Fruit fly (Drosophila melanogaster) ovary, adult (tissue): ENCODE data around the gene CG8500.

Experiments
- CG17801 ChIP-seq: fragments of 200-800 bp; optimal IDR thresholded peaks from 2 replicates; lab custom pipeline; 2019; ENCODE audit warnings: missing biosample characterization, mild to moderate bottlenecking, missing genetic modification characterization, moderate library complexity; ENCODE audit not compliant: partially characterized antibody

Gene CG8500

DNA sequence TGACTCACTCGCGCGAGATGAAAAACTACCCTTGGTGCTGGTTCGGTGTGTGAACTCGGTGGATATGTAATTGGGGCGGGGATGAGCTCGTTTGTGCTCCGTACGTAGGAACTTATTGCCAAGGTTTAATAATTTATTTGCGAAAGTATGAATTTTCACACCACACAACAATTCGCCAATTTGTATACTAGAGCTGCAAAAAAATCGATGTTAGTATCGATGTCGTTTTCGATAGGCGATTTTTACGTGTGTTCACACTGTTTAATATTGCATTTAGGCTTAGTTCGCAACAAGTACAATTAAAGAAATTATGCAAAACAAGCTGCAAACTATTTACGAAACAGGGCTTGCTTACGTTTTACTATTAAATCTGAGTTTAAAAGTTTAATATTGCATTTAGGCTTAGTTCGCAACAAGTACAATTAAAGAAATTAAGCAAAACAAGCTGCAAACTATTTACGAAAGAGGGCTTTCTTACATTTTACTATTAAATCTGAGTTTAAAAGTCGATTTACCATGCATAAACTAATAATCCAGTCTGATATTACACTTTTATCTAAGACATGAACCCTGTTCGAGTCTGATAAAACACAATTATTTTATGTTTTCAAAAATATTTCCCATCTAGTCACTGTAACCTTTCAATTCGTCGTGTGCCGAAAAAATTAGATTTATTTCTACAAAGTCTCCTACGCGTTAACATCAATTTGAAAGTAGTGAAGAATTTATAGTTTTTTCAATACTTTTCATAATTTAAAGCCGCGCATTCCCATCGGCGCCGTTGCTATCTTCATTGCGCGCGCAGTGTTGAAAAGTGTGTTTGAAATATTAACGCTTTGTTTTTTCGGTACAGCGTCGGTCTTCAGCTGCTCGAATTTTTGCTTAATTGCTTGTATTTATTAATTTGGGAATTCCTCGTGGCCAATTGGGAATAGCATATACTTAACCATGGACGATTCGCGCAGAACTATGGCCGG is 21.2 kb upstream of the CG8500 start, which contains the start of the genes Snap24 and CG8478:
TSS of gene Snap24 (minus strand) at position 196 of the 977 bp plus-strand sequence.
TSS of gene CG8478 (plus strand) at position 696 of the 977 bp plus-strand sequence.
- no peak for TF ChIP-seq CG17801 (GFP tag; lab: Kevin White, UChicago)

DNA sequence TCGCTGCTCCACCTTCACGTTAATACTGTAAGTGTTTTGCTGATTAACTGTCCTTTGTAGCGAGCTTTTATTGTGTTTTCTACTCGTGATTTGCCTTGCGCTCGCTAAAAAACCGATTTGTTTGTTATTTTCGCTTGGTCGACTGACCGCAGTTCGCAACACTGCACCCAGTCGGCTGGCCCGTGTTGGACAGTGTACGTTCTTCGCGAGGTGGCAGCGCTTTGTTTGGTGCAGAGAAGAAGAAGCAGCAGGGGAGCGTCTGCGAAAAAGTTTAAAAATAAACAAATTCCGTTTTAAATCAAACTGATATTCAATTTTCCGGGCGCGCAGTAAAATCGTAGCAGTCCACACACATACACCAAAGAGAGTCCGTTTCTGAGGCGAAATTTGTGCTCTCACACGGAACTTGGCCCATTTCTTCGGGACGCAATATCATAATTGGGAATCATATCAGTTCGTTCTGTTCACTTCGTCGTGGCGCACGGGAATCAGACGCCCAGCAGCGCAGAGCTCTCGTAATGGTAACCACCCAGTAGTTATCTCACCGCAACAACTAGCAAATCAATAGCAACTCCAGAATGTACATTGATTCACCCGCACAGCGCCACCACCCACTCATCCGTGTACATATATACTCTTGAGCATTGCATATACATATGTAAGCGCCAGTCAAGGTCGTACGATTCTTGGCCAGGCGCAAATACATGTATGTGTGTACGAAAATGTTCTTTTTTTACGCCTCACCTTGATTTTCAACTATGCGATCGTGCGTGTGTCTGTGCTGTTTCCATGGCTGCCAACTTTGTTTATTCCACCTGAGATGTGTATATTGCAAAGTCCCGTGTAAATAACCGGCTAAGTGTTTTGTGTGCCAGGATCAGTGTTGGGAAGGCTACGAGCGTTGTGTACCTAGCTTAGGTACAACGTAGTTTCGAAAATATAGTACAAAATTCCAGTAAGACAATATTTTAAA is 16.5 kb upstream of the CG8500 start, which contains the start of gene Naa80:
TSS of gene Naa80 (plus strand) at position 215 of the 973 bp plus-strand sequence.
- TF ChIP-seq CG17801 (GFP tag; lab: Kevin White, UChicago), result peak; percentile 29

DNA sequence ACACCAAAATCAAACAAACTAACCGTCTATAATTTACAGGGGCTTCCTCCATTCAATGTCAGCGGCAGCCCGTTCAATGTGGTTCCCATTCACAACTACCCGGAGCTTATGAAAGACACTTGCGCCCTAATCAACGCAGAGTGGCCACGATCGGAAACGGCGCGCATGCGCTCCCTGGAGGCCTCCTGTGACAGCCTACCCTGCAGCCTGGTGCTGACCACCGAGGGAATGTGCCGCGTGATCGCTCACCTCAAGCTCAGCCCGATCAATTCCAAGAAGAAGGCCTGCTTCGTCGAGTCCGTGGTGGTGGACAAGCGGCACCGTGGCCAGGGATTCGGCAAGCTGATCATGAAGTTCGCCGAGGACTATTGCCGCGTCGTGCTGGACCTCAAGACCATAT is 15.6 kb upstream of the CG8500 start, which contains the start of gene MED6:
TSS of gene MED6 (minus strand) at position 101 of the 400 bp plus-strand sequence.
- no peak for TF ChIP-seq CG17801 (GFP tag; lab: Kevin White, UChicago)

DNA sequence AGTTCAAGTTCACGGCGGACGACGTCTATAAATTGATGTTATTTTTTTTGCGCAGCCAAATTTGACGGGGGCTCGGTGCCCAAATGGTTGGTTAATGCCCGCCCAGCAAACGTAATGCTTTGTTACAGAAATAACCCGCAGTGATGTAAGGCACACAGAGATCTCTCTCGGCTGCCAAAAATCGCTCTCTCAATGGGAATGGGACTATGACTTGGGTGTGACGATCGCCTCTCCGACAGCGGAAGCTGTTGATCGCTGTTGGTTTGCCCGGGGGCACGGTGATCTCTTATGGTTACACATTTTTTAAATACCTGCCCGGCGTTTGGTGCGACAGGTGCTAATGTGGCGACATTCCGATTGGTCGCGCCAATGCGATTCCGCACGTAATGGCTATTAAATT is 14.3 kb upstream of the CG8500 start:
- TF ChIP-seq CG17801 (GFP tag; lab: Kevin White, UChicago), result no peak

DNA sequence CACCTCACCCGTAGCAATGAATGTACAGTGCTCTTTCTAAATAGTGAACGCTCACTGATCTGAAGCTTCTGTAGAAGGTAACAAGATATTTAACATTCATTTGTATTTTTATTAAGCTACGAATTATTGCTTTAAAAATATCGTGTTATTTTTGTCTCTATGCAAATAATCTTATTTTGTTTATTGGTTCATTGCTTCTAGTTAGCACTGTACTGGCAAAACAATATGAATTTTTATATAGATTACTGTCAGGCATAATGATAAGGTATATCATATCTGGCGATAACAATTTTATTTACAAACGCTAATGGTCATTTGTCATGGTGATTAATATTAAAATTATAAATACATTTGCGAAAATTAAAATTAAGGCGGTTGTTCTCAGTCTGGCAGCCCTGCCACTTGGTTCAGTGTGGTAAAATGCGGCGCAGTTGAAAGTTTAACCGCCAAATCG is 12.9 kb upstream of the CG8500 start, which contains the start of gene CG9471:
TSS of gene CG9471 (minus strand) at position 24 of the 454 bp plus-strand sequence.
- peak; percentile 95 for TF ChIP-seq CG17801 (GFP tag; lab: Kevin White, UChicago)

DNA sequence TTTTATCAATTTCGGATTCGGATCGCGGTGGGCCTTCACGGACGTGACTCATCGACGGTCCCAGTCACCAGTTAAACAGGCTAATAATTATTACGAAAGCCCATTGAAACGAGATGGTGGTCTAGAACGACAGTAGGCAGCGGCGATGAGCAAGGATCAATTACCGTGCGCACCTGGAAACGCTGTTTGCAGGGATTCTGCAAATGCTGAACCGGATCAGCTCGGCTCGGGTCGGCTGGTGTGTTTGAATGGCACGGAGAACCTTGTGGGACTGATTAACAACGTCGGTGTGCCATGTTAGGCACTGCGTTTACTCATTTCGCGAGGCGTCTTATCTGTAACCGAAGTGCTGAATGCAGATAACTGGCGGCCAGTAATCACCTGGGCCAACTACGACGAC is 10.3 kb upstream of the CG8500 start, which contains the start of gene Whamy:
TSS of gene Whamy (minus strand) at position 273 of the 400 bp plus-strand sequence.
- TF ChIP-seq CG17801 (GFP tag; lab: Kevin White, UChicago), result no peak

DNA sequence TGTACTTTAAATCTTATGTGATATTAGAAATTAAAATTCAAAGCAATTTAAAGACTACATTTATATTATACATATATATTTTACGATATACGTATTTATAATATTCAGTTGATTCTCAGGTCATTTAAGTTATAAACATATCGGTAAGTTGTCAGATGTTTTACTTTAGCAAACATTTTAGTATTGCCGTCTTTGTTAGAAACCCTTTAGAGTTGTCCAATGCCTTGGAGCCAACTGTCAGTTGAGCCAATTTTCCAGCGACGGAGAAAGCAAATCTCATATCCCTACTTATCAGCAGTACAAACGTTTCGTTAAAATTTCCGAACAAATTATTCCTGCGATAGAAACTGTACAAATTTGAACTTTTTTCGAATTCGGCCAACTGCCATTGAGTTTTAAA is 9.6 kb upstream of the CG8500 start, which contains the start of gene topi:
TSS of gene topi (plus strand) at position 301 of the 400 bp plus-strand sequence.
- TF ChIP-seq CG17801 (GFP tag; lab: Kevin White, UChicago), result no peak

DNA sequence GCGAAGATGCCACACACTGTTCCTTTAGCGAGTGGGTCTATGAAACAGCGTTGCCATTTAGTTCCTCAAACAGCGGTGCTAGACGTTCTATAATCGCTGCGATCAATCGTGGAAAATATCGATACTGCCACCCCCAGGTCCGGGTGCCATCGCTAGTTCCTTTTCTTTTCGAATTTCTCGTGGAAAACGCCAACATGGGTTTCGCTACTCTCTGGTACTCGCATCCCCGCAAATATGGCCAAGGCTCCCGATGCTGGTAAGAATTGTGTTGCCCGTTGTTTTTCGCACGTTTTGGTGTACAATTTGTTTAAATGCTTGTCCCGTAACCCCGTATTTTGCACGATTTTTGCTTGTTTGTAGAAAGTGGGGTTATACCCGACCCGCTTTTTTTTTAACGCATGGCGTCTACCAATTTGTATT is 6.5 kb upstream of the CG8500 start, which contains the start of gene RpS29:
TSS of gene RpS29 (plus strand) at position 102 of the 420 bp plus-strand sequence.
- peak; percentile 81 for TF ChIP-seq CG17801 (GFP tag; lab: Kevin White, UChicago)

DNA sequence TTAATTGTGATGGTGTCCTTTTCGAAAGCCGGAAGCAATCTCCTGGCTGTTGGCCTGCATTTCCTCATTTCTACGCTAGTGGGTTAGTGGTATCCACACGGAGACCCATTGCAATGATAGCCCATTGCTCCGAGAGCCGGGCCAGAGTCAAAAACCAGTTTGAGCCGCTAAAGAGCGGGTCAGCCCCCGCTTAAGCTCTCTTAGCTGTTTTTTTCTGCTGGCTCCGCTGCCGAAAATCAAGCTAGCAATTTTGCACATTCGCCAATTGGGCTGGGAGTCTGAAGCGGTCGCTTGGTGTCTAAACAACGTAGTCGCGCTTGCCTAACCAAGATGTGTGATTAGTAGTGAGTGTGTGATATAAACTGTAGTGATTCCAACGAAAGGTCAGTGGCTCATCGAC is 4.7 kb upstream of the CG8500 start, which contains the start of gene CG12947:
TSS of gene CG12947 (plus strand) at position 301 of the 400 bp plus-strand sequence.
- TF ChIP-seq CG17801 (GFP tag; lab: Kevin White, UChicago), result no peak

DNA sequence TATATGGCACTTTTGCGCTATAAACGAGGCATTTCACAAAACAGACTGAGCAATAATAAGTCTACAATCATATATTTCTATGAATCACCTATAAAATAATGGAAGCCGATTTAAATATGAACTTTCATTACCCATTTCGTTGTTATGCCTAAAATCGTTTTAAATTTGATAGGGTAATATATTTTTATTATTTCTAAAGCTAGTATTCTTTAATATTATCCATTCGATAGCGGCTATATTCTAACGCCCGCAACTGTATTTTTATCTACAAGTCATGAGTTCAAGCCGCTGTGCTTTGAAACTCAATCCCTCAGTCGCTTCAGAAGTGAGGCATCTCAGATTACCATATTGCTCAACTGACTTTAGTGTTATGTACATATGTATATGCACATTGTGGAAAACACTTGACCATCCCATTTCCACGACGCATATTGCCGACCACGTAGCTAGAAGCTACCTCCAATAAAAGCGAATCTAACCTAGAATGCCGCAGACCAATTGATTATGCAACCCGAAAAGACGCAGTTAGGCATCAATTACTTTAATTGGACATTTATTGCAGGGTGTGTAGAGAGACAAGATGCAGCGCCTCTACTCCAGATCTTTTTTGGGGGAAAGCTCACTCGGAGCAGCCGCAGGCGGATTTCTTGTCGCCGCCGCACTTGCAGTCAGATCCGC is 1.1 kb upstream of the CG8500 start:
- peak; percentile 55 for TF ChIP-seq CG17801 (GFP tag; lab: Kevin White, UChicago)

DNA sequence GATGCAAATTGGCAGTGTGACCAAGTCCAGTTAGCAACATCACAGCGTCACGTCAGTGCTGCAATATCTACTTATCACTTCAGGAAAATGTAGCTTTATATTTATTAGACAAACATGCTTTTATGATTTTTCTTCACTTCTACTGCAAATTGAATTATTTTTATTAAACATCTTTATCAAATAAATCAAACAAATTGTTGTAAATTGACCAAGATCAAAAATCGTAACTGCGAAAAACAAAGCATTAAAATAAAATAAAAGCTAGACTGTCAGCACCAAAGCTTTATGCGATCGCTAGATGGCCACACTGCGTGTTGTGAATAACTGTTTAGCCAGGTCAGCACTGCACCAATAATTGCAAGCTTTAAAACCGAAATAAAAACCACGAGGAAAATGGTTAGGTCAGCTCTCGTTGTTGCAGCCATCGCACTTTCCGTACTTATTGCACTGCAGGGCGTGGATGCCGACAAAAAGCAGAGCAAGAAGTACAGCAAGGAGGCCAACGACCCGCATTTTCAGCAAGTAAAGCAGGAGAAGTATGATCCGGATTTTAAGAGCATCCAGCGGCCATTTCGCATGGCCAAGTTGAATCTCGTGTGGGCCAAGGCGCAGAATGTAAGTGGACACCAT is 6.8 kb downstream of the CG8500 start, which contains the start of the genes CG12945 and CG8507:
TSS of gene CG12945 (minus strand) at position 45 of the 630 bp plus-strand sequence.
TSS of gene CG8507 (plus strand) at position 307 of the 630 bp plus-strand sequence.
- TF ChIP-seq CG17801 (GFP tag; lab: Kevin White, UChicago), result peak; percentile 84

DNA sequence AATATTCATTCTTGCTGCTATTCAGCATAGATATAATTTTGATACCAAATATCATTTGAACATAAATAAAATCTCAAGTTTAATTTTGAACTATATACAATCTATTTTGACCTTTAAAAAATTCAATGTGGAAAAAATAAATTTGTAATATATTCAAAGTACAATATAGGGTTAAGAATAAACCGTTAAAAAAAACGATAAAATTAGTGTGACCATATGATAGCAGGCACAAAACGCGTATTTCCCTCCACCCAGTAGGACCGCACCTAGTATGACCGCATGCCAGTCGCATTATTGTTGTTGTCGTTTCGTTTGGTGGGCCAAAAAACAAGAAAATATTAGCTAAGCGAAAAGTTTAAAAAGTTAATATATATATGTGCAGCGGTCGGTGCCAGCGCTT is 8.6 kb downstream of the CG8500 start, which contains the start of gene CG8516:
TSS of gene CG8516 (plus strand) at position 278 of the 400 bp plus-strand sequence.
- peak; percentile 51 for TF ChIP-seq CG17801 (GFP tag; lab: Kevin White, UChicago)
